Fruit fly (Drosophila melanogaster) whole organism, prepupa: ENCODE results near the gene CG10700.

Experiments
- Blimp-1 ChIP-seq: fragments of 200-800 bp; sonication (Bioruptor generic); optimal IDR thresholded peaks from 3 replicates; lab custom pipeline; 2017; ENCODE audit warnings: missing biosample characterization, missing genetic modification characterization, mild to moderate bottlenecking, moderate library complexity, missing genetic modification reagents
- CG10631 ChIP-seq: fragments of 200-800 bp; sonication (Bioruptor generic); optimal IDR thresholded peaks from 2 replicates; lab custom pipeline; 2016; ENCODE audit warnings: missing biosample characterization, missing genetic modification characterization
- CG10669 ChIP-seq: fragments of 200-800 bp; sonication (Bioruptor generic); optimal IDR thresholded peaks from 3 replicates; lab custom pipeline; 2018; ENCODE audit warnings: missing biosample characterization, mild to moderate bottlenecking, missing genetic modification characterization, moderate library complexity
- CG11294 ChIP-seq: fragments of 200-800 bp; sonication (Bioruptor generic); IDR thresholded peaks from 2 replicates; pipeline ENCODE4 v1.3.6; 2022; ENCODE audit warnings: missing biosample characterization, missing genetic modification characterization
- CG11762 ChIP-seq: fragments of 200-800 bp; sonication (Bioruptor generic); optimal IDR thresholded peaks from 3 replicates; lab custom pipeline; 2016; ENCODE audit warnings: missing biosample characterization, missing genetic modification characterization; ENCODE audit not compliant: insufficient read depth
- CG11902 ChIP-seq: fragments of 200-800 bp; sonication (Bioruptor generic); optimal IDR thresholded peaks from 3 replicates; lab custom pipeline; 2016; ENCODE audit warnings: missing biosample characterization, missing genetic modification characterization
- CG15336 ChIP-seq: fragments of 200-800 bp; sonication (Bioruptor generic); IDR thresholded peaks from 2 replicates; pipeline ENCODE4 v1.3.6; 2022; ENCODE audit warnings: missing biosample characterization, missing genetic modification characterization
- CG1621 ChIP-seq: fragments of 200-800 bp; sonication (Bioruptor generic); optimal IDR thresholded peaks from 3 replicates; lab custom pipeline; 2018; ENCODE audit warnings: missing biosample characterization, mild to moderate bottlenecking, missing genetic modification characterization
- CG16779 ChIP-seq: fragments of 200-800 bp; sonication (Bioruptor generic); optimal IDR thresholded peaks from 3 replicates; lab custom pipeline; 2017; ENCODE audit warnings: missing biosample characterization, mild to moderate bottlenecking, missing genetic modification characterization
- CG3032 ChIP-seq: fragments of 200-800 bp; optimal IDR thresholded peaks from 2 replicates; lab custom pipeline; 2019; ENCODE audit warnings: missing biosample characterization, mild to moderate bottlenecking, missing genetic modification characterization, moderate library complexity
- CG31627 ChIP-seq: fragments of 200-800 bp; sonication (Bioruptor generic); optimal IDR thresholded peaks from 3 replicates; lab custom pipeline; 2016; ENCODE audit warnings: missing biosample characterization, missing genetic modification characterization
- CG32006 ChIP-seq: fragments of 200-800 bp; sonication (Bioruptor generic); optimal IDR thresholded peaks from 3 replicates; lab custom pipeline; 2017; ENCODE audit warnings: missing biosample characterization, mild to moderate bottlenecking, missing genetic modification characterization
- CG34406 ChIP-seq: fragments of 200-800 bp; sonication (Bioruptor generic); optimal IDR thresholded peaks from 3 replicates; lab custom pipeline; 2016; ENCODE audit warnings: missing biosample characterization, missing genetic modification characterization
- CG3919 ChIP-seq: fragments of 200-800 bp; sonication (Bioruptor generic); optimal IDR thresholded peaks from 3 replicates; lab custom pipeline; 2016; ENCODE audit warnings: missing biosample characterization, missing genetic modification characterization
- CG4318 ChIP-seq: fragments of 200-800 bp; sonication (Bioruptor generic); optimal IDR thresholded peaks from 3 replicates; lab custom pipeline; 2017; ENCODE audit warnings: missing biosample characterization, mild to moderate bottlenecking, missing genetic modification characterization
- CG6276 ChIP-seq: fragments of 200-800 bp; sonication (Bioruptor generic); optimal IDR thresholded peaks from 2 replicates; lab custom pipeline; 2017; ENCODE audit warnings: missing biosample characterization, mild to moderate bottlenecking, missing genetic modification characterization
- CG6792 ChIP-seq: fragments of 200-800 bp; sonication (Bioruptor generic); optimal IDR thresholded peaks from 3 replicates; lab custom pipeline; 2016; ENCODE audit warnings: missing biosample characterization, missing genetic modification characterization
- CG6808 ChIP-seq: fragments of 200-800 bp; sonication (Bioruptor generic); optimal IDR thresholded peaks from 3 replicates; lab custom pipeline; 2017; ENCODE audit warnings: missing biosample characterization, missing genetic modification characterization, mild to moderate bottlenecking, moderate library complexity, missing genetic modification reagents
- CG6854 ChIP-seq: fragments of 200-800 bp; sonication (Bioruptor generic); optimal IDR thresholded peaks from 2 replicates; lab custom pipeline; 2017; ENCODE audit warnings: missing biosample characterization, mild to moderate bottlenecking, missing genetic modification characterization
- CG7368 ChIP-seq: fragments of 200-800 bp; sonication (Bioruptor generic); optimal IDR thresholded peaks from 3 replicates; lab custom pipeline; 2016; ENCODE audit warnings: missing biosample characterization, missing genetic modification characterization
- CG8119 ChIP-seq: fragments of 200-800 bp; sonication (Bioruptor generic); IDR thresholded peaks from 3 replicates; pipeline ENCODE4 v1.3.6; 2022; ENCODE audit warnings: missing biosample characterization, missing genetic modification characterization
- CG8319 ChIP-seq: fragments of 200-800 bp; sonication (Bioruptor generic); optimal IDR thresholded peaks from 3 replicates; lab custom pipeline; 2016; ENCODE audit warnings: missing biosample characterization, missing genetic modification characterization
- CG8632 ChIP-seq: fragments of 200-800 bp; sonication (Bioruptor generic); optimal IDR thresholded peaks from 3 replicates; lab custom pipeline; 2016; ENCODE audit warnings: missing biosample characterization, missing genetic modification characterization
- Eip75B ChIP-seq: fragments of 200-800 bp; sonication (Bioruptor generic); optimal IDR thresholded peaks from 3 replicates; lab custom pipeline; 2016; ENCODE audit warnings: missing biosample characterization, missing genetic modification characterization
- Eip78C ChIP-seq: fragments of 200-800 bp; sonication (Bioruptor generic); peaks from one replicate; lab custom pipeline; 2016; ENCODE audit warnings: missing biosample characterization, missing genetic modification characterization
- Eip93F ChIP-seq: fragments of 200-800 bp; sonication (Bioruptor generic); optimal IDR thresholded peaks from 2 replicates; lab custom pipeline; 2016; ENCODE audit warnings: missing biosample characterization, mild to moderate bottlenecking, missing genetic modification characterization
- Ets21C ChIP-seq: fragments of 200-800 bp; sonication (Bioruptor generic); optimal IDR thresholded peaks from 3 replicates; lab custom pipeline; 2016; ENCODE audit warnings: missing biosample characterization, missing genetic modification characterization
- Ets96B ChIP-seq: fragments of 200-800 bp; optimal IDR thresholded peaks from 2 replicates; lab custom pipeline; 2019; ENCODE audit warnings: missing biosample characterization, mild to moderate bottlenecking, missing genetic modification characterization, moderate library complexity
- Gug ChIP-seq: fragments of 200-800 bp; sonication (Bioruptor generic); IDR thresholded peaks from 2 replicates; pipeline ENCODE4 v1.3.6; 2022; ENCODE audit warnings: missing biosample characterization, missing genetic modification characterization
- Hr38 ChIP-seq: sonication (Bioruptor generic); optimal IDR thresholded peaks from 2 replicates; lab custom pipeline; 2016; ENCODE audit warnings: missing biosample characterization, missing genetic modification characterization
- Hr39 ChIP-seq: fragments of 200-800 bp; sonication (Bioruptor generic); optimal IDR thresholded peaks from 2 replicates; lab custom pipeline; 2016; ENCODE audit warnings: missing biosample characterization, missing genetic modification characterization
- Met ChIP-seq: fragments of 200-800 bp; sonication (Bioruptor generic); optimal IDR thresholded peaks from 3 replicates; lab custom pipeline; 2016; ENCODE audit warnings: missing biosample characterization, missing genetic modification characterization
- OdsH ChIP-seq: fragments of 200-800 bp; sonication (Bioruptor generic); optimal IDR thresholded peaks from 3 replicates; lab custom pipeline; 2016; ENCODE audit warnings: missing biosample characterization, missing genetic modification characterization
- Smox ChIP-seq: fragments of 200-800 bp; sonication (Bioruptor generic); optimal IDR thresholded peaks from 3 replicates; lab custom pipeline; 2016; ENCODE audit warnings: missing biosample characterization, missing genetic modification characterization
- Sox102F ChIP-seq: fragments of 200-800 bp; sonication (Bioruptor generic); optimal IDR thresholded peaks from 2 replicates; lab custom pipeline; 2016; ENCODE audit warnings: missing biosample characterization, mild to moderate bottlenecking, missing genetic modification characterization
- Sox14 ChIP-seq: fragments of 200-800 bp; sonication (Bioruptor generic); optimal IDR thresholded peaks from 3 replicates; lab custom pipeline; 2016; ENCODE audit warnings: missing biosample characterization, missing genetic modification characterization
- Sox15 ChIP-seq: fragments of 200-800 bp; sonication (Bioruptor generic); optimal IDR thresholded peaks from 3 replicates; lab custom pipeline; 2016; ENCODE audit warnings: missing biosample characterization, missing genetic modification characterization
- achi ChIP-seq: fragments of 200-800 bp; sonication (Bioruptor generic); optimal IDR thresholded peaks from 3 replicates; lab custom pipeline; 2016; ENCODE audit warnings: missing biosample characterization, missing genetic modification characterization
- acj6 ChIP-seq: fragments of 200-800 bp; sonication (Bioruptor generic); optimal IDR thresholded peaks from 3 replicates; lab custom pipeline; 2016; ENCODE audit warnings: missing biosample characterization, missing genetic modification characterization
- cyc ChIP-seq: fragments of 200-800 bp; sonication (Bioruptor generic); optimal IDR thresholded peaks from 3 replicates; lab custom pipeline; 2016; ENCODE audit warnings: missing biosample characterization, missing genetic modification characterization
- dac ChIP-seq: fragments of 200-800 bp; sonication (Bioruptor generic); optimal IDR thresholded peaks from 2 replicates; lab custom pipeline; 2017; ENCODE audit warnings: missing biosample characterization, mild to moderate bottlenecking, missing genetic modification characterization
- dsx ChIP-seq: fragments of 200-800 bp; optimal IDR thresholded peaks from 3 replicates; lab custom pipeline; 2019; ENCODE audit warnings: missing biosample characterization, mild to moderate bottlenecking, missing genetic modification characterization, moderate library complexity; ENCODE audit not compliant: poor library complexity, severe bottlenecking
- eg ChIP-seq: fragments of 200-800 bp; sonication (Bioruptor generic); IDR thresholded peaks from 3 replicates; pipeline ENCODE4 v1.3.6; 2022; ENCODE audit warnings: missing biosample characterization, missing genetic modification characterization
- fd85E ChIP-seq: fragments of 200-800 bp; sonication (Bioruptor generic); optimal IDR thresholded peaks from 3 replicates; lab custom pipeline; 2016; ENCODE audit warnings: missing biosample characterization, missing genetic modification characterization
- fkh ChIP-seq: fragments of 200-800 bp; sonication (Bioruptor generic); optimal IDR thresholded peaks from 3 replicates; lab custom pipeline; 2017; ENCODE audit warnings: missing biosample characterization, mild to moderate bottlenecking, missing genetic modification characterization, moderate library complexity
- lz ChIP-seq: fragments of 200-800 bp; sonication (Bioruptor generic); optimal IDR thresholded peaks from 3 replicates; lab custom pipeline; 2016; ENCODE audit warnings: missing biosample characterization, missing genetic modification characterization
- net ChIP-seq: fragments of 200-800 bp; sonication (Bioruptor generic); optimal IDR thresholded peaks from 3 replicates; lab custom pipeline; 2016; ENCODE audit warnings: missing biosample characterization, missing genetic modification characterization
- pdm3 ChIP-seq: fragments of 200-800 bp; sonication (Bioruptor generic); optimal IDR thresholded peaks from 3 replicates; lab custom pipeline; 2016; ENCODE audit warnings: missing biosample characterization, missing genetic modification characterization
- salr ChIP-seq, 2 experiments: fragments of 200-800 bp; sonication (Bioruptor generic); optimal IDR thresholded peaks; 3 replicates each; lab custom pipeline; 2016 to 2018; ENCODE audit warnings: missing biosample characterization in 2 of 2, missing genetic modification characterization in 2 of 2, mild to moderate bottlenecking in 1 of 2
- spab ChIP-seq: fragments of 200-800 bp; sonication (Bioruptor generic); optimal IDR thresholded peaks from 2 replicates; lab custom pipeline; 2017; ENCODE audit warnings: missing biosample characterization, mild to moderate bottlenecking, missing genetic modification characterization, missing genetic modification reagents
- svp ChIP-seq: fragments of 200-800 bp; sonication (Bioruptor generic); peaks from one replicate; lab custom pipeline; 2016; ENCODE audit warnings: missing biosample characterization, missing genetic modification characterization
- topi ChIP-seq: fragments of 200-800 bp; sonication (Bioruptor generic); optimal IDR thresholded peaks from 3 replicates; lab custom pipeline; 2016; ENCODE audit warnings: missing biosample characterization, missing genetic modification characterization
- vri ChIP-seq: fragments of 200-800 bp; sonication (Bioruptor generic); optimal IDR thresholded peaks from 3 replicates; lab custom pipeline; 2016; ENCODE audit warnings: missing biosample characterization, mild to moderate bottlenecking, missing genetic modification characterization

The CG10700 gene

dm6 chr2L:19036105-19036714 lies 42.6 kb downstream of the CG10700 start:
- peak; percentile 10 for TF ChIP-seq acj6 (GFP tag; lab: Kevin White, UChicago)
- TF ChIP-seq CG10669 (GFP tag; lab: Kevin White, UChicago) = no peak
- TF ChIP-seq fd85E = no peak
- no peak for TF ChIP-seq dsx (GFP tag; lab: Kevin White, UChicago)
- TF ChIP-seq CG6808 = no peak
- no peak for TF ChIP-seq CG8319 (GFP tag; lab: Kevin White, UChicago)
- no peak for TF ChIP-seq Sox15
- TF ChIP-seq CG16779 = no peak
- no peak for TF ChIP-seq Ets21C (GFP tag; lab: Kevin White, UChicago)
- TF ChIP-seq CG11294 (GFP tag; lab: Robert Waterston, UW) = no peak
- TF ChIP-seq eg = no peak
- TF ChIP-seq CG6854 (GFP tag; lab: Kevin White, UChicago) = no peak
- peak; percentile 11 for TF ChIP-seq CG3919 (GFP tag; lab: Kevin White, UChicago)
- no peak for TF ChIP-seq spab (GFP tag; lab: Kevin White, UChicago)
- peak; percentile 31 for TF ChIP-seq pdm3
- no peak for TF ChIP-seq fkh (GFP tag; lab: Kevin White, UChicago)
- no peak for TF ChIP-seq cyc (GFP tag; lab: Kevin White, UChicago)
- TF ChIP-seq CG7368 (GFP tag; lab: Kevin White, UChicago) = no peak
- TF ChIP-seq Sox14 (GFP tag; lab: Kevin White, UChicago) = no peak
- no peak for TF ChIP-seq vri (GFP tag; lab: Kevin White, UChicago)
- no peak for TF ChIP-seq net (GFP tag; lab: Kevin White, UChicago)
- TF ChIP-seq Ets96B (tag; lab: Kevin White, UChicago) = no peak
- peak; percentile 82 for TF ChIP-seq Eip78C
- TF ChIP-seq CG11902 (GFP tag; lab: Kevin White, UChicago) = no peak
- TF ChIP-seq Met (GFP tag; lab: Kevin White, UChicago) = no peak
- peak; percentile 1 for TF ChIP-seq CG6276 (GFP tag; lab: Kevin White, UChicago)
- TF ChIP-seq CG34406 (GFP tag; lab: Kevin White, UChicago) = no peak
- TF ChIP-seq CG3032 (tag; lab: Kevin White, UChicago) = no peak
- no peak for TF ChIP-seq OdsH (GFP tag; lab: Kevin White, UChicago)
- no peak for TF ChIP-seq salr (GFP tag; optimal IDR thresholded peaks at IDR 0.05; lab: Kevin White, UChicago)
- no peak for TF ChIP-seq Gug (GFP tag; lab: Robert Waterston, UW)
- no peak for TF ChIP-seq Eip75B (GFP tag; lab: Kevin White, UChicago)
- TF ChIP-seq CG8632 (GFP tag; lab: Kevin White, UChicago) = peak; percentile 14
- TF ChIP-seq CG1621 (tag; lab: Kevin White, UChicago) = peak; percentile 48
- TF ChIP-seq topi (GFP tag; lab: Kevin White, UChicago) = no peak
- no peak for TF ChIP-seq Sox102F (GFP tag; lab: Kevin White, UChicago)
- TF ChIP-seq CG32006 (GFP tag; lab: Kevin White, UChicago) = peak; percentile 34
- TF ChIP-seq CG11762 (GFP tag; lab: Kevin White, UChicago) = no peak
- no peak for TF ChIP-seq Hr38 (GFP tag; lab: Kevin White, UChicago)
- no peak for TF ChIP-seq Smox (GFP tag; lab: Kevin White, UChicago)
- TF ChIP-seq lz (GFP tag; lab: Kevin White, UChicago) = no peak
- peak; percentile 8 for TF ChIP-seq achi (GFP tag; lab: Kevin White, UChicago)
- no peak for TF ChIP-seq CG31627 (GFP tag; lab: Kevin White, UChicago)
- TF ChIP-seq Blimp-1 = no peak
- no peak for TF ChIP-seq CG6792 (GFP tag; lab: Kevin White, UChicago)
- no peak for TF ChIP-seq CG10631 (GFP tag; lab: Kevin White, UChicago)
- TF ChIP-seq svp (GFP tag; lab: Kevin White, UChicago) = peak; percentile 54
- no peak for TF ChIP-seq dac (GFP tag; lab: Kevin White, UChicago)
- TF ChIP-seq Hr39 (GFP tag; lab: Kevin White, UChicago) = no peak
- TF ChIP-seq CG4318 (GFP tag; lab: Kevin White, UChicago) = no peak
- TF ChIP-seq CG15336 (GFP tag; lab: Robert Waterston, UW) = no peak
- no peak for TF ChIP-seq CG8119
- no peak for TF ChIP-seq Eip93F
